Fruit fly (Drosophila melanogaster) whole organism, embryonic: ENCODE results near the gene CG32642.
A peak's percentile ranks its signal among the peaks of the same experiment; 100 is the strongest.

ENCODE experiments used
- Abd-B ChIP-seq: fragments of 200-800 bp; sonication (Bioruptor generic); optimal IDR thresholded peaks from 2 replicates; lab custom pipeline; 2018; ENCODE audit warnings: missing biosample characterization, mild to moderate bottlenecking, missing genetic modification characterization, moderate library complexity
- Bgb ChIP-seq: fragments of 200-800 bp; sonication (Bioruptor generic); IDR thresholded peaks from 2 replicates; pipeline ENCODE4 v1.3.6; 2022; ENCODE audit warnings: missing biosample characterization, missing genetic modification characterization; ENCODE audit not compliant: partially characterized antibody
- CG11456 ChIP-seq: fragments of 200-800 bp; sonication (Bioruptor generic); IDR thresholded peaks from 3 replicates; pipeline ENCODE4 v1.3.6; 2022; ENCODE audit warnings: missing biosample characterization, missing genetic modification characterization
- CG12071 ChIP-seq: fragments of 200-800 bp; sonication (Bioruptor generic); optimal IDR thresholded peaks from 3 replicates; lab custom pipeline; 2018; ENCODE audit warnings: missing biosample characterization, mild to moderate bottlenecking, missing genetic modification characterization
- CG12391 ChIP-seq: fragments of 200-800 bp; sonication (Bioruptor generic); optimal IDR thresholded peaks from 3 replicates; lab custom pipeline; 2018; ENCODE audit warnings: missing biosample characterization, mild to moderate bottlenecking, missing genetic modification characterization, moderate library complexity
- CG13424 ChIP-seq: fragments of 200-800 bp; sonication (Bioruptor generic); optimal IDR thresholded peaks from 2 replicates; lab custom pipeline; 2019; ENCODE audit warnings: missing biosample characterization, mild to moderate bottlenecking, missing genetic modification characterization, moderate library complexity
- CG13894 ChIP-seq: fragments of 200-800 bp; sonication (Bioruptor generic); optimal IDR thresholded peaks from 3 replicates; lab custom pipeline; 2018; ENCODE audit warnings: missing biosample characterization, mild to moderate bottlenecking, missing genetic modification characterization, moderate library complexity
- CG17829 ChIP-seq: fragments of 200-800 bp; optimal IDR thresholded peaks from 2 replicates; lab custom pipeline; 2019; ENCODE audit warnings: missing biosample characterization, mild to moderate bottlenecking, missing genetic modification characterization, moderate library complexity
- CG1832 ChIP-seq: fragments of 200-800 bp; sonication (Bioruptor generic); optimal IDR thresholded peaks from 2 replicates; lab custom pipeline; 2017; ENCODE audit warnings: missing biosample characterization, mild to moderate bottlenecking, missing genetic modification characterization, inconsistent platforms
- CG18599 ChIP-seq: fragments of 200-800 bp; sonication (Bioruptor generic); optimal IDR thresholded peaks from 3 replicates; lab custom pipeline; 2017; ENCODE audit warnings: missing biosample characterization, missing genetic modification characterization, mild to moderate bottlenecking, moderate library complexity, missing genetic modification reagents
- CG2678 ChIP-seq: fragments of 200-800 bp; sonication (Bioruptor generic); optimal IDR thresholded peaks from 3 replicates; lab custom pipeline; 2019; ENCODE audit warnings: missing biosample characterization, mild to moderate bottlenecking, missing genetic modification characterization, moderate library complexity
- CG31388 ChIP-seq: fragments of 200-800 bp; sonication (Bioruptor generic); optimal IDR thresholded peaks from 2 replicates; lab custom pipeline; 2016; ENCODE audit warnings: missing biosample characterization, missing genetic modification characterization
- CG33557 ChIP-seq: fragments of 200-800 bp; sonication (Bioruptor generic); optimal IDR thresholded peaks from 2 replicates; lab custom pipeline; 2019; ENCODE audit warnings: missing biosample characterization, mild to moderate bottlenecking, missing genetic modification characterization, moderate library complexity
- CG34376 ChIP-seq: fragments of 200-800 bp; sonication (Bioruptor generic); optimal IDR thresholded peaks from 2 replicates; lab custom pipeline; 2018; ENCODE audit warnings: missing biosample characterization, mild to moderate bottlenecking, missing genetic modification characterization
- CG5953 ChIP-seq: fragments of 200-800 bp; sonication (Bioruptor generic); IDR thresholded peaks from 2 replicates; pipeline ENCODE4 v1.3.6; 2022; ENCODE audit warnings: missing biosample characterization, missing genetic modification characterization
- CG6791 ChIP-seq: fragments of 200-800 bp; sonication (Bioruptor generic); IDR thresholded peaks from 3 replicates; pipeline ENCODE4 v1.3.6; 2022; ENCODE audit warnings: missing biosample characterization, missing genetic modification characterization; ENCODE audit not compliant: partially characterized antibody
- CG6813 ChIP-seq: fragments of 200-800 bp; sonication (Bioruptor generic); optimal IDR thresholded peaks from 2 replicates; lab custom pipeline; 2017; ENCODE audit warnings: missing biosample characterization, missing genetic modification characterization, mild to moderate bottlenecking, moderate library complexity, missing genetic modification reagents
- CG7357 ChIP-seq: fragments of 200-800 bp; sonication (Bioruptor generic); IDR thresholded peaks from 3 replicates; pipeline ENCODE4 v1.3.6; 2022; ENCODE audit warnings: missing biosample characterization, missing genetic modification characterization
- CG7556 ChIP-seq: fragments of 200-800 bp; sonication (Bioruptor generic); optimal IDR thresholded peaks from 2 replicates; lab custom pipeline; 2017; ENCODE audit warnings: missing biosample characterization, mild to moderate bottlenecking, missing genetic modification characterization
- CG8388 ChIP-seq: fragments of 200-800 bp; sonication (Bioruptor generic); optimal IDR thresholded peaks from 2 replicates; lab custom pipeline; 2019; ENCODE audit warnings: missing biosample characterization, mild to moderate bottlenecking, missing genetic modification characterization, moderate library complexity
- CG9817 ChIP-seq: fragments of 200-800 bp; sonication (Bioruptor generic); optimal IDR thresholded peaks from 2 replicates; lab custom pipeline; 2018; ENCODE audit warnings: missing biosample characterization, mild to moderate bottlenecking, missing genetic modification characterization, moderate library complexity
- CG9876 ChIP-seq: fragments of 200-800 bp; sonication (Bioruptor generic); optimal IDR thresholded peaks from 2 replicates; lab custom pipeline; 2016; ENCODE audit warnings: missing biosample characterization, missing genetic modification characterization
- Dip3 ChIP-seq: fragments of 200-800 bp; sonication (Bioruptor generic); optimal IDR thresholded peaks from 3 replicates; lab custom pipeline; 2016; ENCODE audit warnings: missing biosample characterization, missing genetic modification characterization
- Gug ChIP-seq: fragments of 200-800 bp; sonication (Bioruptor generic); IDR thresholded peaks from 4 replicates; pipeline ENCODE4 v1.3.6; 2022; ENCODE audit warnings: missing biosample characterization, missing genetic modification characterization
- HLH3B ChIP-seq: fragments of 200-800 bp; sonication (Bioruptor generic); IDR thresholded peaks from 2 replicates; pipeline ENCODE4 v1.3.6; 2022; ENCODE audit warnings: missing biosample characterization, missing genetic modification characterization
- Hey ChIP-seq: fragments of 200-800 bp; sonication (Bioruptor generic); optimal IDR thresholded peaks from 3 replicates; lab custom pipeline; 2018; ENCODE audit warnings: missing biosample characterization, mild to moderate bottlenecking, missing genetic modification characterization
- Hr39 ChIP-seq: fragments of >200 bp; optimal IDR thresholded peaks from 2 replicates; lab custom pipeline; 2017
- Hr51 ChIP-seq, 2 experiments: fragments of 200-800 bp; sonication (Bioruptor generic); optimal IDR thresholded peaks; 2 replicates in 1 of 2; 3 replicates in 1 of 2; lab custom pipeline; 2016 to 2018; ENCODE audit warnings: missing biosample characterization in 2 of 2, missing genetic modification characterization in 2 of 2, mild to moderate bottlenecking in 1 of 2, moderate library complexity in 1 of 2
- Mad ChIP-seq: fragments of 200-800 bp; sonication (Bioruptor generic); optimal IDR thresholded peaks from 2 replicates; lab custom pipeline; 2016; ENCODE audit warnings: missing biosample characterization, missing genetic modification characterization
- NFAT ChIP-seq: fragments of 200-800 bp; sonication (Bioruptor generic); IDR thresholded peaks from 2 replicates; pipeline ENCODE4 v1.3.6; 2022; ENCODE audit warnings: missing biosample characterization, missing genetic modification characterization
- Neu2 ChIP-seq: fragments of 200-800 bp; sonication (Bioruptor generic); optimal IDR thresholded peaks from 3 replicates; lab custom pipeline; 2016; ENCODE audit warnings: missing biosample characterization, missing genetic modification characterization, borderline replicate concordance
- Nf-YB ChIP-seq: fragments of 200-800 bp; sonication (Bioruptor generic); optimal IDR thresholded peaks from 3 replicates; lab custom pipeline; 2019; ENCODE audit warnings: missing biosample characterization, mild to moderate bottlenecking, missing genetic modification characterization, moderate library complexity
- Sin3A ChIP-seq: fragments of >200 bp; optimal IDR thresholded peaks from 2 replicates; lab custom pipeline; 2018
- Spps ChIP-seq: fragments of 200-800 bp; sonication (Bioruptor generic); optimal IDR thresholded peaks from 2 replicates; lab custom pipeline; 2018; ENCODE audit warnings: missing biosample characterization, mild to moderate bottlenecking, missing genetic modification characterization
- Sry-β ChIP-seq: fragments of 200-800 bp; sonication (Bioruptor generic); optimal IDR thresholded peaks from 2 replicates; lab custom pipeline; 2018; ENCODE audit warnings: missing biosample characterization, mild to moderate bottlenecking, missing genetic modification characterization, moderate library complexity
- ab ChIP-seq: fragments of 200-800 bp; sonication (Bioruptor generic); optimal IDR thresholded peaks from 2 replicates; lab custom pipeline; 2016; ENCODE audit warnings: missing biosample characterization, missing genetic modification characterization
- aop ChIP-seq: fragments of 200-800 bp; sonication (Bioruptor generic); IDR thresholded peaks from 2 replicates; pipeline ENCODE4 v1.3.6; 2022; ENCODE audit warnings: missing biosample characterization, missing genetic modification characterization
- ci ChIP-seq: fragments of 200-800 bp; sonication (Bioruptor generic); IDR thresholded peaks from 3 replicates; pipeline ENCODE4 v1.3.6; 2022; ENCODE audit warnings: missing biosample characterization, missing genetic modification characterization
- crp ChIP-seq, 2 experiments: fragments of 200-800 bp; sonication (Bioruptor generic); optimal IDR thresholded peaks; 2 replicates in 1 of 2; 3 replicates in 1 of 2; lab custom pipeline; 2017; ENCODE audit warnings: missing biosample characterization in 2 of 2, missing genetic modification characterization in 2 of 2, mild to moderate bottlenecking in 1 of 2, moderate library complexity in 1 of 2
- eve ChIP-seq, 2 experiments: fragments of >200 bp; optimal IDR thresholded peaks; 2 replicates each; lab custom pipeline; 2017; ENCODE audit warnings: missing biosample characterization in 2 of 2, missing genetic modification characterization in 2 of 2
- eyg ChIP-seq: fragments of 200-800 bp; sonication (Bioruptor generic); optimal IDR thresholded peaks from 3 replicates; lab custom pipeline; 2016; ENCODE audit warnings: missing biosample characterization, missing genetic modification characterization
- ftz-f1 ChIP-seq: fragments of 200-800 bp; sonication (Bioruptor generic); optimal IDR thresholded peaks from 2 replicates; lab custom pipeline; 2016; ENCODE audit warnings: missing biosample characterization, missing genetic modification characterization
- fu2 ChIP-seq: fragments of 200-800 bp; sonication (Bioruptor generic); optimal IDR thresholded peaks from 2 replicates; lab custom pipeline; 2016; ENCODE audit warnings: missing biosample characterization, missing genetic modification characterization
- gt ChIP-seq: fragments of 200-800 bp; sonication (Bioruptor generic); IDR thresholded peaks from 2 replicates; pipeline ENCODE4 v1.3.6; 2022; ENCODE audit warnings: missing biosample characterization, missing genetic modification characterization
- ind ChIP-seq: fragments of 200-800 bp; sonication (Bioruptor generic); optimal IDR thresholded peaks from 3 replicates; lab custom pipeline; 2016; ENCODE audit warnings: missing biosample characterization, missing genetic modification characterization
- kay ChIP-seq: fragments of 200-800 bp; sonication (Bioruptor generic); optimal IDR thresholded peaks from 2 replicates; lab custom pipeline; 2016; ENCODE audit warnings: missing biosample characterization, missing genetic modification characterization
- mam ChIP-seq: fragments of 200-800 bp; sonication (Bioruptor generic); optimal IDR thresholded peaks from 3 replicates; lab custom pipeline; 2016; ENCODE audit warnings: missing biosample characterization, missing genetic modification characterization
- nom ChIP-seq: fragments of 200-800 bp; sonication (Bioruptor generic); optimal IDR thresholded peaks from 2 replicates; lab custom pipeline; 2017; ENCODE audit warnings: missing biosample characterization, missing genetic modification characterization, mild to moderate bottlenecking, moderate library complexity, missing genetic modification reagents
- oc ChIP-seq: fragments of 200-800 bp; sonication (Bioruptor generic); optimal IDR thresholded peaks from 2 replicates; lab custom pipeline; 2018; ENCODE audit warnings: missing biosample characterization, mild to moderate bottlenecking, missing genetic modification characterization, moderate library complexity
- tap ChIP-seq: fragments of 200-800 bp; optimal IDR thresholded peaks from 3 replicates; lab custom pipeline; 2019; ENCODE audit warnings: missing biosample characterization, mild to moderate bottlenecking, missing genetic modification characterization, moderate library complexity
- tin ChIP-seq: fragments of 200-800 bp; sonication (Bioruptor generic); optimal IDR thresholded peaks from 3 replicates; lab custom pipeline; 2016; ENCODE audit warnings: missing biosample characterization, missing genetic modification characterization
- unpg ChIP-seq: fragments of 200-800 bp; sonication (Bioruptor generic); optimal IDR thresholded peaks from 3 replicates; lab custom pipeline; 2018; ENCODE audit warnings: missing biosample characterization, mild to moderate bottlenecking, missing genetic modification characterization, moderate library complexity

The CG32642 gene

DNA sequence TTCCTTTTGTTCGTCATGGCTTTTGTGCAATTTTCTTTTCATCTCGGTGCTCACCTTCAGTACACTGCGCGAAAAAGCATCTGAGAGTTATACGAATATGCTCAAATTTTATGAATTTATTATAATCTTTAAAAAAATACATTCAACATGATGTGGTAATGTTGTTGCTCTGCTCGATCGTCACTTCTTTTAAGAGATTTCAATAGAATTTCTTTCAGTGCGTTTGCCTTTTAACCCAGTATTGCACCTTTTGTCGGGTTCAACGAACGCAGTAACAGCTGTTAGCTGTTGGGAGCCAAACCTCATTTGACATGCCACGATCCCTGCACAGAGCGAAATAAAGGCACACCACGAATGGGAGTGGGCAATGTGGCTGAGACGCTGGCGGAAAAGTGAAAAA, 19.1 kb upstream of the CG32642 start (continued):
- TF ChIP-seq CG17829: peak; percentile 17
- TF ChIP-seq mam (GFP tag; lab: Kevin White, UChicago): no peak
- no peak for TF ChIP-seq ftz-f1 (GFP tag; lab: Kevin White, UChicago)
- peak; percentile 14 for TF ChIP-seq CG7556 (GFP tag; lab: Kevin White, UChicago)
- TF ChIP-seq CG18599 (GFP tag; lab: Kevin White, UChicago): no peak
- TF ChIP-seq CG12071 (GFP tag; lab: Kevin White, UChicago): no peak
- TF ChIP-seq ind (GFP tag; lab: Kevin White, UChicago): no peak
- no peak for TF ChIP-seq Gug (GFP tag; lab: Robert Waterston, UW)
- no peak for TF ChIP-seq tap (tag; lab: Kevin White, UChicago)
- no peak for TF ChIP-seq Nf-YB (GFP tag; lab: Kevin White, UChicago)
- TF ChIP-seq CG6813 (GFP tag; lab: Kevin White, UChicago): no peak
- TF ChIP-seq oc (tag; lab: Kevin White, UChicago): no peak
- TF ChIP-seq aop (GFP tag; lab: Robert Waterston, UW): no peak
- no peak for TF ChIP-seq CG8388 (GFP tag; lab: Kevin White, UChicago)
- no peak for TF ChIP-seq HLH3B (GFP tag; lab: Robert Waterston, UW)
- no peak for TF ChIP-seq Sin3A
- TF ChIP-seq Hr51 (GFP tag; optimal IDR thresholded peaks at IDR 0.05; lab: Kevin White, UChicago): no peak
- no peak for TF ChIP-seq CG11456 (GFP tag; lab: Robert Waterston, UW)
- no peak for TF ChIP-seq CG34376 (GFP tag; lab: Kevin White, UChicago)
- TF ChIP-seq CG5953 (GFP tag; lab: Robert Waterston, UW): no peak
- no peak for TF ChIP-seq Hey
- TF ChIP-seq eyg (GFP tag; lab: Kevin White, UChicago): no peak
- TF ChIP-seq CG6791 (GFP tag; lab: Robert Waterston, UW): no peak
- no peak for TF ChIP-seq CG13894 (tag; lab: Kevin White, UChicago)
- no peak for TF ChIP-seq ab (GFP tag; lab: Kevin White, UChicago)
- no peak for TF ChIP-seq eve (GFP tag; optimal IDR thresholded peaks at IDR 0.05; lab: Kevin White, UChicago)
- no peak for TF ChIP-seq unpg (GFP tag; lab: Kevin White, UChicago)
- no peak for TF ChIP-seq nom (GFP tag; lab: Kevin White, UChicago)
- TF ChIP-seq CG9817 (tag; lab: Kevin White, UChicago): no peak
- TF ChIP-seq Neu2: no peak
- peak; percentile 29 for TF ChIP-seq CG12391 (tag; lab: Kevin White, UChicago)
- no peak for TF ChIP-seq CG13424
- no peak for TF ChIP-seq Dip3
- TF ChIP-seq CG1832 (GFP tag; lab: Kevin White, UChicago): no peak
- no peak for TF ChIP-seq CG7357 (GFP tag; lab: Robert Waterston, UW)
- no peak for TF ChIP-seq NFAT (GFP tag; lab: Robert Waterston, UW)
- no peak for TF ChIP-seq CG31388 (GFP tag; lab: Kevin White, UChicago)
- no peak for TF ChIP-seq Sry-β (GFP tag; lab: Kevin White, UChicago)
- no peak for TF ChIP-seq CG2678
- no peak for TF ChIP-seq crp (GFP tag; optimal IDR thresholded peaks at IDR 0.05; lab: Kevin White, UChicago)
- TF ChIP-seq Spps (tag; lab: Kevin White, UChicago): no peak
- TF ChIP-seq kay (GFP tag; lab: Kevin White, UChicago): no peak
- no peak for TF ChIP-seq Mad (GFP tag; lab: Kevin White, UChicago)
- no peak for TF ChIP-seq CG9876
- TF ChIP-seq ci (GFP tag; lab: Robert Waterston, UW): peak; percentile 47; the same call in 1 of the 3 replicates
- peak; percentile 7 for TF ChIP-seq tin (GFP tag; lab: Kevin White, UChicago)
- TF ChIP-seq fu2 (GFP tag; lab: Kevin White, UChicago): no peak
- TF ChIP-seq Bgb: no peak
- no peak for TF ChIP-seq gt (GFP tag; lab: Robert Waterston, UW)
- no peak for TF ChIP-seq Hr39 (lab: Kevin White, UChicago)
- TF ChIP-seq CG33557 (GFP tag; lab: Kevin White, UChicago): no peak
- TF ChIP-seq Abd-B (GFP tag; lab: Kevin White, UChicago): no peak
